Worm (Caenorhabditis elegans) whole organism, late embryonic: Measurements from ENCODE around the gene msp-32.

Experiments
- C08G9.2 ChIP-seq: sonication (generic microtip); optimal IDR thresholded peaks from 2 replicates; lab custom pipeline; 2016; ENCODE audit warnings: mild to moderate bottlenecking, missing genetic modification characterization, moderate library complexity, missing compliant biosample characterization
- dve-1 ChIP-seq: sonication (generic microtip); optimal IDR thresholded peaks from 2 replicates; lab custom pipeline; 2017; ENCODE audit warnings: antibody characterized with exemption, mild to moderate bottlenecking, missing genetic modification characterization, missing compliant biosample characterization
- elt-2 ChIP-seq: sonication (generic microtip); optimal IDR thresholded peaks from 2 replicates; lab custom pipeline; 2016; ENCODE audit warnings: missing genetic modification reagents, missing genetic modification characterization, missing compliant biosample characterization
- hlh-30 ChIP-seq: sonication (generic microtip); optimal IDR thresholded peaks from 2 replicates; lab custom pipeline; 2017; ENCODE audit warnings: antibody characterized with exemption, missing genetic modification characterization, missing compliant biosample characterization; ENCODE audit not compliant: insufficient read depth
- nhr-11 ChIP-seq: fragments of 150-350 bp; optimal IDR thresholded peaks from 2 replicates; lab custom pipeline; 2014; ENCODE audit warnings: missing biosample characterization, missing genetic modification characterization
- pat-9 ChIP-seq: fragments of 200-800 bp; sonication (Bioruptor generic); optimal IDR thresholded peaks from 2 replicates; lab custom pipeline; 2018; ENCODE audit warnings: mild to moderate bottlenecking, missing genetic modification characterization, moderate library complexity, missing compliant biosample characterization
- pha-2 ChIP-seq: sonication (generic microtip); optimal IDR thresholded peaks from 2 replicates; lab custom pipeline; 2017; ENCODE audit warnings: mild to moderate bottlenecking, missing genetic modification characterization, missing compliant biosample characterization
- pha-4 ChIP-seq: fragments of 150-350 bp; optimal IDR thresholded peaks from 2 replicates; lab custom pipeline; 2018; ENCODE audit warnings: missing biosample characterization, missing genetic modification reagents, missing genetic modification characterization
- pqm-1 ChIP-seq: sonication (generic microtip); optimal IDR thresholded peaks from 2 replicates; lab custom pipeline; 2016; ENCODE audit warnings: missing genetic modification characterization, missing compliant biosample characterization
- sox-2 ChIP-seq: fragments of 200-800 bp; sonication (Bioruptor generic); IDR thresholded peaks from 2 replicates; pipeline ENCODE4 v1.3.6; 2022; ENCODE audit warnings: missing genetic modification reagents, missing genetic modification characterization, missing compliant biosample characterization
- syd-9 ChIP-seq: sonication (generic microtip); optimal IDR thresholded peaks from 2 replicates; lab custom pipeline; 2016; ENCODE audit warnings: mild to moderate bottlenecking, missing genetic modification characterization, moderate library complexity, missing compliant biosample characterization
- tbx-2 ChIP-seq: sonication (generic microtip); optimal IDR thresholded peaks from 2 replicates; lab custom pipeline; 2016; ENCODE audit warnings: missing genetic modification characterization, missing compliant biosample characterization
- ttx-3 ChIP-seq: sonication (generic microtip); optimal IDR thresholded peaks from 2 replicates; lab custom pipeline; 2016; ENCODE audit warnings: missing genetic modification reagents, missing genetic modification characterization, missing compliant biosample characterization
- zip-5 ChIP-seq: sonication (generic microtip); optimal IDR thresholded peaks from 2 replicates; lab custom pipeline; 2016; ENCODE audit warnings: missing genetic modification characterization, missing compliant biosample characterization

DNA sequence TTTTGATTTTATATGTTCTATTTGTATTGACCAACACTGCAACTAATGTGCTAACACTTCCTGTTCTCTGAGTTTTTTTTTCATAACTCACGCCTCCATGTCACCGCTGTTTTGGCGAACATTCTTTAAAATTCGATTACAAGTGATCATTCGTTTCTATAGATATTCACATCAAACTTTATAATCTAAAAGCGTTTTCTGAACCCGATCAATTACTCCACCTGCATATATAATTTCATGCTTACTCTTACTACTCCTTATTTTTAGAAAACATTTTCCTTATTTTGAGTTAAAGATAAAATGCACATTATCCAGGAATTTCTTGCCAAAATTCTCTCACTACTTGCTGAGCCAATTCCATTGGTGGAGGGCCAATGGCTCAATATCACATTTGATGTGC is 12.7 kb upstream of the msp-32 start, which contains the start of gene R05F9.7:
- TF ChIP-seq zip-5 (no peak), pqm-1 (no peak), hlh-30 (tag; lab: Kevin White, UChicago) (no peak), C08G9.2 (tag; lab: Kevin White, UChicago) (no peak), dve-1 (tag; lab: Kevin White, UChicago) (no peak), elt-2 (tag; lab: Kevin White, UChicago) (no peak), nhr-11 (tag; lab: Kevin White, UChicago) (no peak), syd-9 (no peak), tbx-2 (no peak), pat-9 (no peak), pha-2 (tag; lab: Kevin White, UChicago) (no peak), ttx-3 (tag; lab: Kevin White, UChicago) (no peak), sox-2 (GFP tag; lab: Robert Waterston, UW) (no peak), pha-4 (tag; lab: Kevin White, UChicago) (no peak)
